Fruit fly (Drosophila melanogaster) whole organism, prepupa: ENCODE measurements around the gene ND-B16.6.
"Not testable (repeated sequence)": the region's sequence is repeated elsewhere in the genome, so short reads cannot be mapped to it uniquely, and the experiment has no call there.

Source experiments
- CG11762 ChIP-seq: fragments of 200-800 bp; sonication (Bioruptor generic); optimal IDR thresholded peaks from 3 replicates; lab custom pipeline; 2016; ENCODE audit warnings: missing biosample characterization, missing genetic modification characterization; ENCODE audit not compliant: insufficient read depth
- CG31627 ChIP-seq: fragments of 200-800 bp; sonication (Bioruptor generic); optimal IDR thresholded peaks from 3 replicates; lab custom pipeline; 2016; ENCODE audit warnings: missing biosample characterization, missing genetic modification characterization
- CG8319 ChIP-seq: fragments of 200-800 bp; sonication (Bioruptor generic); optimal IDR thresholded peaks from 3 replicates; lab custom pipeline; 2016; ENCODE audit warnings: missing biosample characterization, missing genetic modification characterization
- Hr4 ChIP-seq: fragments of 200-800 bp; sonication (Bioruptor generic); optimal IDR thresholded peaks from 3 replicates; lab custom pipeline; 2016; ENCODE audit warnings: missing biosample characterization, missing genetic modification characterization
- Sox15 ChIP-seq: fragments of 200-800 bp; sonication (Bioruptor generic); optimal IDR thresholded peaks from 3 replicates; lab custom pipeline; 2016; ENCODE audit warnings: missing biosample characterization, missing genetic modification characterization
- dsx ChIP-seq: fragments of 200-800 bp; optimal IDR thresholded peaks from 3 replicates; lab custom pipeline; 2019; ENCODE audit warnings: missing biosample characterization, mild to moderate bottlenecking, missing genetic modification characterization, moderate library complexity; ENCODE audit not compliant: poor library complexity, severe bottlenecking
- esn ChIP-seq: fragments of 200-800 bp; sonication (Bioruptor generic); optimal IDR thresholded peaks from 2 replicates; lab custom pipeline; 2016; ENCODE audit warnings: missing biosample characterization, mild to moderate bottlenecking, missing genetic modification characterization, moderate library complexity

DNA sequence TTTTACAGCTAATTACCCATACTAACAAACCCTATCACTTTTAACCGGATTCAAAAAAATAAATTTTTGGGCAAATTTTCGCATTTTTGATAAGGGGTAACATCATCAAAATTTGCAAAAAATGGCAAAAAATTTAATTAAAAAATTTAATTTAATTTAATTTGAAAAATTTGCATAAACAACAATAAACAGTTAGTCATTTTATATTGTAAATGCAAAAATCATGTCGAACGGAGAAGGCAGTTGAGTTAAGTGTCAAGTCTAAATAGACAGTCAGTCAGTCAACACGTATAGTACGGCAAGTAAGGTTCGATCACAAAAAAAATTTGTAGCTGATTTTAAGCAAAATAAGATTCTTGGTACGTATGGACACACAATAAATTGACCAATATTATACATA is 33.7 kb upstream of the ND-B16.6 start, which contains the start of gene CG33664:
- TF ChIP-seq CG8319; CG11762 (GFP tag; lab: Kevin White, UChicago); Hr4 (GFP tag; lab: Kevin White, UChicago); esn (GFP tag; lab: Kevin White, UChicago); Sox15 (GFP tag; lab: Kevin White, UChicago); dsx; CG31627 (GFP tag; lab: Kevin White, UChicago): not testable (repeated sequence)
